Worm (Caenorhabditis elegans) whole organism, young adult: ENCODE results near the gene dhs-16.

Experiments
- B0019.2 ChIP-seq: fragments of 200-800 bp; sonication (Bioruptor generic); conservative IDR thresholded peaks from 2 replicates; pipeline ENCODE4 v1.3.6; 2022; ENCODE audit warnings: missing genetic modification reagents, missing genetic modification characterization, missing compliant biosample characterization
- C17E4.6 ChIP-seq: fragments of 200-800 bp; sonication (Bioruptor generic); IDR thresholded peaks from 2 replicates; pipeline ENCODE4 v1.3.6; 2022; ENCODE audit warnings: missing genetic modification reagents, missing genetic modification characterization, missing compliant biosample characterization
- F10E7.11 ChIP-seq: sonication (generic microtip); optimal IDR thresholded peaks from 2 replicates; lab custom pipeline; 2017; ENCODE audit warnings: mild to moderate bottlenecking, missing genetic modification characterization, moderate library complexity, missing compliant biosample characterization
- T07F8.4 ChIP-seq: sonication (generic microtip); optimal IDR thresholded peaks from 2 replicates; lab custom pipeline; 2016; ENCODE audit warnings: mild to moderate bottlenecking, missing genetic modification characterization, moderate library complexity, missing compliant biosample characterization
- Y67H2A.10 ChIP-seq: fragments of 200-800 bp; sonication (Bioruptor generic); conservative IDR thresholded peaks from 2 replicates; pipeline ENCODE4 v1.3.6; 2022; ENCODE audit warnings: missing genetic modification reagents, missing genetic modification characterization, missing compliant biosample characterization
- aptf-2 ChIP-seq: fragments of 200-800 bp; sonication (Bioruptor generic); conservative IDR thresholded peaks from 2 replicates; pipeline ENCODE4 v1.3.6; 2022; ENCODE audit warnings: missing genetic modification reagents, missing genetic modification characterization, missing compliant biosample characterization
- cebp-2 ChIP-seq: fragments of 200-800 bp; sonication (Bioruptor generic); IDR thresholded peaks from 2 replicates; pipeline ENCODE4 v1.3.6; 2022; ENCODE audit warnings: missing genetic modification characterization, missing compliant biosample characterization
- chd-7 ChIP-seq: sonication (generic microtip); optimal IDR thresholded peaks from 2 replicates; lab custom pipeline; 2016; ENCODE audit warnings: mild to moderate bottlenecking, missing genetic modification characterization, moderate library complexity, missing compliant biosample characterization
- die-1 ChIP-seq: sonication (generic microtip); optimal IDR thresholded peaks from 2 replicates; lab custom pipeline; 2016; ENCODE audit warnings: missing genotype, mild to moderate bottlenecking, missing genetic modification characterization, missing compliant biosample characterization
- him-1 ChIP-seq: sonication (generic microtip); optimal IDR thresholded peaks from 2 replicates; lab custom pipeline; 2016; ENCODE audit warnings: missing genotype, missing genetic modification reagents, missing genetic modification characterization, missing compliant biosample characterization
- lir-1 ChIP-seq: fragments of 200-800 bp; sonication (Bioruptor generic); conservative IDR thresholded peaks from 2 replicates; pipeline ENCODE4 v1.3.6; 2022; ENCODE audit warnings: missing genetic modification reagents, missing genetic modification characterization, missing compliant biosample characterization
- madf-6 ChIP-seq: fragments of 200-800 bp; sonication (Bioruptor generic); IDR thresholded peaks from 2 replicates; pipeline ENCODE4 v1.3.6; 2022; ENCODE audit warnings: missing genetic modification reagents, missing genetic modification characterization, missing compliant biosample characterization
- mcd-1 ChIP-seq: fragments of 200-800 bp; sonication (Bioruptor generic); IDR thresholded peaks from 2 replicates; pipeline ENCODE4 v1.3.6; 2022; ENCODE audit warnings: missing genetic modification reagents, missing genetic modification characterization, missing compliant biosample characterization
- mxl-1 ChIP-seq: sonication (generic microtip); optimal IDR thresholded peaks from 2 replicates; lab custom pipeline; 2016; ENCODE audit warnings: missing genetic modification characterization, missing compliant biosample characterization
- nfya-1 ChIP-seq: sonication (generic microtip); optimal IDR thresholded peaks from 2 replicates; lab custom pipeline; 2017; ENCODE audit warnings: antibody characterized with exemption, missing compliant biosample characterization, missing genetic modification characterization, borderline replicate concordance; ENCODE audit not compliant: insufficient read depth
- rpc-1 ChIP-seq, 2 experiments: fragments of 150-350 bp in 1 of 2; sonication (generic microtip) in 1 of 2; optimal IDR thresholded peaks; 2 replicates each; lab custom pipeline; 2014 to 2018; ENCODE audit warnings: missing biosample characterization in 1 of 2, missing genetic modification characterization in 1 of 2, missing genetic modification reagents in 1 of 2, missing genotype in 1 of 2
- ztf-28 ChIP-seq: fragments of 200-800 bp; sonication (Bioruptor generic); IDR thresholded peaks from 2 replicates; pipeline ENCODE4 v1.3.6; 2022; ENCODE audit warnings: missing genetic modification reagents, missing genetic modification characterization, missing compliant biosample characterization

dhs-16 gene

ce11 chrV:6033512-6033911, 50.0 kb downstream of the dhs-16 start:
- no peak for TF ChIP-seq ztf-28
- TF ChIP-seq nfya-1: no peak
- no peak for TF ChIP-seq cebp-2
- no peak for TF ChIP-seq mxl-1 (tag; lab: Kevin White, UChicago)
- TF ChIP-seq lir-1: no peak
- TF ChIP-seq him-1 (tag; lab: Kevin White, UChicago): no peak
- TF ChIP-seq mcd-1: no peak
- no peak for TF ChIP-seq die-1
- TF ChIP-seq, all 124 proteins: peak for 0

ce11 chrV:6034714-6035113, 51.2 kb downstream of the dhs-16 start, which contains the start of gene dhs-17:
Gene dhs-17, minus strand, starts transcription at chrV:6034814.
- TF ChIP-seq aptf-2 (GFP tag; lab: Robert Waterston, UW) (peak; percentile 79; the same call in 1 of the 2 replicates), T07F8.4 (tag; lab: Kevin White, UChicago) (no peak), chd-7 (tag; lab: Kevin White, UChicago) (no peak), B0019.2 (no peak), F10E7.11 (tag; lab: Kevin White, UChicago) (no peak), madf-6 (GFP tag; lab: Robert Waterston, UW) (peak; percentile 45; the same call in 1 of the 2 replicates), C17E4.6 (GFP tag; lab: Robert Waterston, UW) (no peak), Y67H2A.10 (GFP tag; lab: Robert Waterston, UW) (no peak), rpc-1 (optimal IDR thresholded peaks at IDR 0.05; lab: Kevin White, UChicago) (no peak), rpc-1 (tag; optimal IDR thresholded peaks at IDR 0.05; lab: Kevin White, UChicago) (no peak)
